1 fruit fly cellular context compared by ENCODE assay signal in genomic region chrX:19604997-19605396, dm6.
A peak's percentile ranks its signal among the peaks of the same experiment; 100 is the strongest.
TF ChIP-seq lines count a peak whose summit lies in the region.

Gene CG14207 (plus strand): TSS chrX:19605199.

TF ChIP-seq in whole organism, embryonic, 481 proteins besides CTCF, POLR2A, EP300 and RAD21 (continued from another document and continues in another):
- TF ChIP-seq row (GFP tag; IDR thresholded peaks at IDR 0.05; lab: Robert Waterston, UW) (peak; percentile 13; the same call in 1 of the 3 replicates), CG31224 (GFP tag; IDR thresholded peaks at IDR 0.05; lab: Robert Waterston, UW) (no peak), Trl (optimal IDR thresholded peaks at IDR 0.05; lab: Kevin White, UChicago) (no peak), Trl (GFP tag; optimal IDR thresholded peaks at IDR 0.05; lab: Kevin White, UChicago) (peak; percentile 7), CG31441 (GFP tag; IDR thresholded peaks at IDR 0.05; lab: Robert Waterston, UW) (0 out of 2 replicates have a peak, but pooled peaks have one; percentile 14), Dll (GFP tag; IDR thresholded peaks at IDR 0.05; lab: Robert Waterston, UW; ENCODE audit: partially characterized antibody) (peak; percentile 67), Fer3 (tag; optimal IDR thresholded peaks at IDR 0.05; lab: Kevin White, UChicago) (peak; percentile 36), CG11504 (tag; optimal IDR thresholded peaks at IDR 0.05; lab: Kevin White, UChicago) (peak; percentile 31), CG17385 (GFP tag; optimal IDR thresholded peaks at IDR 0.05; lab: Kevin White, UChicago) (peak; percentile 17), Max (GFP tag; optimal IDR thresholded peaks at IDR 0.05; lab: Kevin White, UChicago) (no peak), CG11695 (GFP tag; IDR thresholded peaks at IDR 0.05; lab: Robert Waterston, UW) (peak; percentile 22; the same call in 1 of the 3 replicates), insv (GFP tag; optimal IDR thresholded peaks at IDR 0.05; lab: Kevin White, UChicago) (no peak), CG12236 (GFP tag; optimal IDR thresholded peaks at IDR 0.05; lab: Kevin White, UChicago) (no peak), CG7963 (GFP tag; IDR thresholded peaks at IDR 0.05; lab: Robert Waterston, UW; ENCODE audit: partially characterized antibody) (peak; percentile 87), vnd (GFP tag; IDR thresholded peaks at IDR 0.05; lab: Robert Waterston, UW; ENCODE audit: partially characterized antibody) (peak; percentile 65), ewg (GFP tag; optimal IDR thresholded peaks at IDR 0.05; lab: Kevin White, UChicago) (peak; percentile 40), MBD-R2 (GFP tag; IDR thresholded peaks at IDR 0.05; lab: Robert Waterston, UW) (peak; percentile 21; the same call in 1 of the 2 replicates), ci (GFP tag; IDR thresholded peaks at IDR 0.05; lab: Robert Waterston, UW) (peak; percentile 65; the same call in 2 of the 3 replicates), Ets97D (GFP tag; optimal IDR thresholded peaks at IDR 0.05; lab: Kevin White, UChicago) (peak; percentile 41), gro (GFP tag; optimal IDR thresholded peaks at IDR 0.05; lab: Kevin White, UChicago) (peak; percentile 51), Opbp (GFP tag; IDR thresholded peaks at IDR 0.05; lab: Robert Waterston, UW; ENCODE audit: partially characterized antibody) (peak; percentile 86), sqz (GFP tag; optimal IDR thresholded peaks at IDR 0.05; lab: Kevin White, UChicago) (peak; percentile 22), Hmr (GFP tag; optimal IDR thresholded peaks at IDR 0.05; lab: Kevin White, UChicago) (peak; percentile 32), sd (tag; optimal IDR thresholded peaks at IDR 0.05; lab: Kevin White, UChicago) (peak; percentile 4), Myb (GFP tag; optimal IDR thresholded peaks at IDR 0.05; lab: Kevin White, UChicago) (peak; percentile 28), en (GFP tag; optimal IDR thresholded peaks at IDR 0.05; lab: Kevin White, UChicago) (no peak), Med (GFP tag; lab: Kevin White, UChicago) (peak; percentile 83), cg (GFP tag; optimal IDR thresholded peaks at IDR 0.05; lab: Kevin White, UChicago) (peak; percentile 0), CG30403 (GFP tag; optimal IDR thresholded peaks at IDR 0.05; lab: Kevin White, UChicago) (no peak), h (optimal IDR thresholded peaks at IDR 0.05; lab: Kevin White, UChicago) (no peak), Doc3 (GFP tag; IDR thresholded peaks at IDR 0.05; lab: Robert Waterston, UW; ENCODE audit: partially characterized antibody) (peak; percentile 61; the same call in 2 of the 3 replicates), zen2 (GFP tag; IDR thresholded peaks at IDR 0.05; lab: Robert Waterston, UW; ENCODE audit: partially characterized antibody) (peak; percentile 67), Bgb (GFP tag; IDR thresholded peaks at IDR 0.05; lab: Robert Waterston, UW; ENCODE audit: partially characterized antibody) (peak; percentile 78), Camta (GFP tag; optimal IDR thresholded peaks at IDR 0.05; lab: Kevin White, UChicago) (no peak), CG15601 (tag; optimal IDR thresholded peaks at IDR 0.05; lab: Kevin White, UChicago) (peak; percentile 10), HLH4C (GFP tag; IDR thresholded peaks at IDR 0.05; lab: Robert Waterston, UW; ENCODE audit: partially characterized antibody) (peak; percentile 88), exex (tag; optimal IDR thresholded peaks at IDR 0.05; lab: Kevin White, UChicago) (peak; percentile 27), sr (GFP tag; IDR thresholded peaks at IDR 0.05; lab: Robert Waterston, UW) (0 out of 3 replicates have a peak, but pooled peaks have one; percentile 12), gem (tag; optimal IDR thresholded peaks at IDR 0.05; lab: Kevin White, UChicago) (no peak), sob (GFP tag; IDR thresholded peaks at IDR 0.05; lab: Robert Waterston, UW) (0 out of 2 replicates have a peak, but pooled peaks have one; percentile 40), CG13624 (GFP tag; optimal IDR thresholded peaks at IDR 0.05; lab: Kevin White, UChicago) (peak; percentile 56), CG10366 (GFP tag; IDR thresholded peaks at IDR 0.05; lab: Robert Waterston, UW) (no peak), eyg (GFP tag; optimal IDR thresholded peaks at IDR 0.05; lab: Kevin White, UChicago) (peak; percentile 8), dan (GFP tag; IDR thresholded peaks at IDR 0.05; lab: Robert Waterston, UW) (no peak), mld (GFP tag; IDR thresholded peaks at IDR 0.05; lab: Robert Waterston, UW; ENCODE audit: partially characterized antibody) (peak; percentile 80), CG14965 (GFP tag; optimal IDR thresholded peaks at IDR 0.05; lab: Kevin White, UChicago; ENCODE audit: borderline replicate concordance) (no peak), CG34376 (GFP tag; optimal IDR thresholded peaks at IDR 0.05; lab: Kevin White, UChicago) (peak; percentile 43), CG12071 (GFP tag; optimal IDR thresholded peaks at IDR 0.05; lab: Kevin White, UChicago) (peak; percentile 36), Asciz (GFP tag; optimal IDR thresholded peaks at IDR 0.05; lab: Kevin White, UChicago) (no peak), fd64A (GFP tag; optimal IDR thresholded peaks at IDR 0.05; lab: Kevin White, UChicago) (no peak), fu2 (GFP tag; optimal IDR thresholded peaks at IDR 0.05; lab: Kevin White, UChicago) (no peak), E2f2 (GFP tag; IDR thresholded peaks at IDR 0.05; lab: Robert Waterston, UW) (peak; percentile 88), CG14050 (GFP tag; IDR thresholded peaks at IDR 0.05; lab: Robert Waterston, UW) (no peak), CG42726 (GFP tag; IDR thresholded peaks at IDR 0.05; lab: Robert Waterston, UW; ENCODE audit: partially characterized antibody) (peak; percentile 59; the same call in 1 of the 2 replicates), CG3163 (GFP tag; optimal IDR thresholded peaks at IDR 0.05; lab: Kevin White, UChicago) (peak; percentile 19), CG34224 (GFP tag; IDR thresholded peaks at IDR 0.05; lab: Robert Waterston, UW; ENCODE audit: partially characterized antibody) (peak; percentile 73), amos (GFP tag; IDR thresholded peaks at IDR 0.05; lab: Robert Waterston, UW; ENCODE audit: partially characterized antibody) (peak; percentile 67; the same call in 1 of the 2 replicates), Nf-YC (tag; optimal IDR thresholded peaks at IDR 0.05; lab: Kevin White, UChicago) (peak; percentile 10), CG14710 (tag; optimal IDR thresholded peaks at IDR 0.05; lab: Kevin White, UChicago) (peak; percentile 11), pzg (GFP tag; optimal IDR thresholded peaks at IDR 0.05; lab: Kevin White, UChicago) (peak; percentile 51), Rx (GFP tag; IDR thresholded peaks at IDR 0.05; lab: Robert Waterston, UW) (no peak), trh (GFP tag; optimal IDR thresholded peaks at IDR 0.05; lab: Kevin White, UChicago) (no peak), CG7357 (GFP tag; IDR thresholded peaks at IDR 0.05; lab: Robert Waterston, UW) (no peak), H15 (GFP tag; IDR thresholded peaks at IDR 0.05; lab: Robert Waterston, UW) (no peak), stwl (tag; optimal IDR thresholded peaks at IDR 0.05; lab: Kevin White, UChicago) (peak; percentile 73), Ada2b (GFP tag; IDR thresholded peaks at IDR 0.05; lab: Robert Waterston, UW) (no peak), lab (GFP tag; optimal IDR thresholded peaks at IDR 0.05; lab: Kevin White, UChicago) (peak; percentile 14), CG13894 (tag; optimal IDR thresholded peaks at IDR 0.05; lab: Kevin White, UChicago) (peak; percentile 52), dmrt99B (tag; optimal IDR thresholded peaks at IDR 0.05; lab: Kevin White, UChicago) (peak; percentile 16), nerfin-2 (GFP tag; IDR thresholded peaks at IDR 0.05; lab: Robert Waterston, UW; ENCODE audit: partially characterized antibody) (peak; percentile 83), Dek (tag; optimal IDR thresholded peaks at IDR 0.05; lab: Kevin White, UChicago) (peak; percentile 14), Hand (GFP tag; optimal IDR thresholded peaks at IDR 0.05; lab: Kevin White, UChicago) (peak; percentile 48), grau (tag; optimal IDR thresholded peaks at IDR 0.05; lab: Kevin White, UChicago) (peak; percentile 25), CG11456 (GFP tag; IDR thresholded peaks at IDR 0.05; lab: Robert Waterston, UW) (no peak), dm (GFP tag; optimal IDR thresholded peaks at IDR 0.05; lab: Kevin White, UChicago) (peak; percentile 15), inv (GFP tag; IDR thresholded peaks at IDR 0.05; lab: Robert Waterston, UW; ENCODE audit: partially characterized antibody) (peak; percentile 32; the same call in 1 of the 2 replicates), CG16779 (GFP tag; IDR thresholded peaks at IDR 0.05; lab: Robert Waterston, UW) (0 out of 2 replicates have a peak, but pooled peaks have one; percentile 40), peb (GFP tag; IDR thresholded peaks at IDR 0.05; lab: Robert Waterston, UW) (no peak), CG12659 (GFP tag; optimal IDR thresholded peaks at IDR 0.05; lab: Kevin White, UChicago) (peak; percentile 29), ttk (GFP tag; IDR thresholded peaks at IDR 0.05; lab: Robert Waterston, UW) (no peak), tna (GFP tag; IDR thresholded peaks at IDR 0.05; lab: Robert Waterston, UW; ENCODE audit: partially characterized antibody) (peak; percentile 88), ato (GFP tag; IDR thresholded peaks at IDR 0.05; lab: Robert Waterston, UW; ENCODE audit: partially characterized antibody) (peak; percentile 82), esg (GFP tag; conservative IDR thresholded peaks at IDR 0.05; lab: Robert Waterston, UW) (no peak), hbn (GFP tag; IDR thresholded peaks at IDR 0.05; lab: Robert Waterston, UW; ENCODE audit: partially characterized antibody) (peak; percentile 57; the same call in 1 of the 2 replicates), Dp (GFP tag; optimal IDR thresholded peaks at IDR 0.05; lab: Kevin White, UChicago) (peak; percentile 78), CG17361 (GFP tag; IDR thresholded peaks at IDR 0.05; lab: Robert Waterston, UW) (0 out of 3 replicates have a peak, but pooled peaks have one; percentile 19), CG6813 (GFP tag; optimal IDR thresholded peaks at IDR 0.05; lab: Kevin White, UChicago) (no peak), CHES-1-like (GFP tag; optimal IDR thresholded peaks at IDR 0.05; lab: Kevin White, UChicago) (peak; percentile 34), Hr78 (GFP tag; optimal IDR thresholded peaks at IDR 0.05; lab: Kevin White, UChicago) (no peak), oc (tag; optimal IDR thresholded peaks at IDR 0.05; lab: Kevin White, UChicago) (no peak), BEAF-32 (GFP tag; optimal IDR thresholded peaks at IDR 0.05; lab: Kevin White, UChicago) (peak; percentile 61), CG9817 (tag; optimal IDR thresholded peaks at IDR 0.05; lab: Kevin White, UChicago) (no peak), NC2β (GFP tag; optimal IDR thresholded peaks at IDR 0.05; lab: Kevin White, UChicago) (peak; percentile 42), Deaf1 (tag; optimal IDR thresholded peaks at IDR 0.05; lab: Kevin White, UChicago) (peak; percentile 10), gfzf (GFP tag; optimal IDR thresholded peaks at IDR 0.05; lab: Kevin White, UChicago) (peak; percentile 3), CG15514 (GFP tag; optimal IDR thresholded peaks at IDR 0.05; lab: Kevin White, UChicago) (peak; percentile 44), CG5953 (GFP tag; IDR thresholded peaks at IDR 0.05; lab: Robert Waterston, UW) (no peak; the same call in 1 of the 2 replicates), Pdp1 (GFP tag; optimal IDR thresholded peaks at IDR 0.05; lab: Kevin White, UChicago) (peak in 1 of 2 experiments; percentile 6), lilli (GFP tag; optimal IDR thresholded peaks at IDR 0.05; lab: Kevin White, UChicago) (no peak), Atf6 (GFP tag; IDR thresholded peaks at IDR 0.05; lab: Robert Waterston, UW) (peak; percentile 32), CG34422 (GFP tag; IDR thresholded peaks at IDR 0.05; lab: Robert Waterston, UW) (0 out of 3 replicates have a peak, but pooled peaks have one; percentile 29), CrebB (tag; optimal IDR thresholded peaks at IDR 0.05; lab: Kevin White, UChicago) (peak; percentile 17), CG6854 (GFP tag; optimal IDR thresholded peaks at IDR 0.05; lab: Kevin White, UChicago) (peak; percentile 39), hb (GFP tag; IDR thresholded peaks at IDR 0.05; lab: Robert Waterston, UW; ENCODE audit: partially characterized antibody) (peak; percentile 75; the same call in 2 of the 3 replicates), slou (GFP tag; optimal IDR thresholded peaks at IDR 0.05; lab: Kevin White, UChicago) (no peak), HLH3B (GFP tag; IDR thresholded peaks at IDR 0.05; lab: Robert Waterston, UW) (no peak), CG3407 (GFP tag; optimal IDR thresholded peaks at IDR 0.05; lab: Kevin White, UChicago) (no peak), sna (GFP tag; IDR thresholded peaks at IDR 0.05; lab: Robert Waterston, UW; ENCODE audit: partially characterized antibody) (peak; percentile 57; the same call in 1 of the 2 replicates), CG10209 (GFP tag; optimal IDR thresholded peaks at IDR 0.05; lab: Kevin White, UChicago) (no peak), CG13287 (GFP tag; IDR thresholded peaks at IDR 0.05; lab: Robert Waterston, UW; ENCODE audit: partially characterized antibody) (peak; percentile 80), Aef1 (GFP tag; IDR thresholded peaks at IDR 0.05; lab: Robert Waterston, UW) (no peak), CG8290 (GFP tag; optimal IDR thresholded peaks at IDR 0.05; lab: Kevin White, UChicago) (no peak), CG8290 (tag; optimal IDR thresholded peaks at IDR 0.05; lab: Kevin White, UChicago) (peak in 1 of 2 experiments; percentile 63), wor (GFP tag; IDR thresholded peaks at IDR 0.05; lab: Robert Waterston, UW) (no peak), wek (GFP tag; optimal IDR thresholded peaks at IDR 0.05; lab: Kevin White, UChicago) (peak; percentile 9), pita (GFP tag; optimal IDR thresholded peaks at IDR 0.05; lab: Kevin White, UChicago) (no peak), bbx (GFP tag; IDR thresholded peaks at IDR 0.05; lab: Robert Waterston, UW; ENCODE audit: partially characterized antibody) (peak; percentile 80), chm (GFP tag; IDR thresholded peaks at IDR 0.05; lab: Robert Waterston, UW) (peak; percentile 61; the same call in 1 of the 2 replicates), D19A (tag; optimal IDR thresholded peaks at IDR 0.05; lab: Kevin White, UChicago) (peak; percentile 20), CG32532 (GFP tag; IDR thresholded peaks at IDR 0.05; lab: Robert Waterston, UW) (peak; percentile 9; the same call in 1 of the 2 replicates), salm (tag; optimal IDR thresholded peaks at IDR 0.05; lab: Kevin White, UChicago) (no peak), Fer1 (GFP tag; optimal IDR thresholded peaks at IDR 0.05; lab: Kevin White, UChicago) (peak; percentile 28), CG11560 (tag; IDR thresholded peaks at IDR 0.05; lab: Robert Waterston, UW) (no peak), CG7839 (tag; optimal IDR thresholded peaks at IDR 0.05; lab: Kevin White, UChicago) (peak; percentile 7), NC2α (GFP tag; optimal IDR thresholded peaks at IDR 0.05; lab: Kevin White, UChicago) (no peak)
